Worm (Caenorhabditis elegans) whole organism, L2 larva: ENCODE results near the gene col-38.

Experiments
- C34F6.9 ChIP-seq: fragments of 150-350 bp; optimal IDR thresholded peaks from 2 replicates; lab custom pipeline; 2014; ENCODE audit warnings: missing biosample characterization, missing genetic modification characterization
- F13H6.1 ChIP-seq: sonication (generic microtip); optimal IDR thresholded peaks from 2 replicates; lab custom pipeline; 2016; ENCODE audit warnings: missing genetic modification characterization, missing compliant biosample characterization
- R02D3.7 ChIP-seq: fragments of 150-350 bp; optimal IDR thresholded peaks from 2 replicates; lab custom pipeline; 2014; ENCODE audit warnings: missing biosample characterization, missing genetic modification characterization
- Y55F3AM.14 ChIP-seq: fragments of 200-800 bp; sonication (Bioruptor generic); optimal IDR thresholded peaks from 2 replicates; lab custom pipeline; 2018; ENCODE audit warnings: mild to moderate bottlenecking, missing genetic modification characterization, missing compliant biosample characterization
- ZK546.5 ChIP-seq: sonication (generic microtip); optimal IDR thresholded peaks from 2 replicates; lab custom pipeline; 2017; ENCODE audit warnings: missing biosample characterization, missing genetic modification characterization
- alr-1 ChIP-seq: fragments of 150-350 bp; optimal IDR thresholded peaks from 2 replicates; lab custom pipeline; 2014; ENCODE audit warnings: missing biosample characterization, missing genetic modification characterization
- ceh-16 ChIP-seq: fragments of 150-350 bp; optimal IDR thresholded peaks from 2 replicates; lab custom pipeline; 2014; ENCODE audit warnings: missing biosample characterization, missing genetic modification characterization
- ceh-82 ChIP-seq: fragments of 150-350 bp; optimal IDR thresholded peaks from 2 replicates; lab custom pipeline; 2014; ENCODE audit warnings: missing biosample characterization, missing genetic modification characterization
- crh-2 ChIP-seq: sonication (generic microtip); optimal IDR thresholded peaks from 2 replicates; lab custom pipeline; 2017; ENCODE audit warnings: missing biosample characterization, missing genetic modification characterization
- dmd-4 ChIP-seq: sonication (generic microtip); optimal IDR thresholded peaks from 2 replicates; lab custom pipeline; 2017; ENCODE audit warnings: missing biosample characterization, missing genetic modification characterization
- egl-27 ChIP-seq: sonication (generic microtip); optimal IDR thresholded peaks from 3 replicates; lab custom pipeline; 2017; ENCODE audit warnings: missing biosample characterization, missing genetic modification reagents, missing genetic modification characterization
- elt-1 ChIP-seq: fragments of 150-350 bp; optimal IDR thresholded peaks from 2 replicates; lab custom pipeline; 2014; ENCODE audit warnings: missing biosample characterization, missing genetic modification characterization
- gmeb-1 ChIP-seq: fragments of 150-350 bp; optimal IDR thresholded peaks from 2 replicates; lab custom pipeline; 2014; ENCODE audit warnings: missing biosample characterization, missing genetic modification characterization
- lin-11 ChIP-seq: fragments of 150-350 bp; sonication (generic microtip); optimal IDR thresholded peaks from 2 replicates; lab custom pipeline; 2014; ENCODE audit warnings: missing biosample characterization, missing genetic modification characterization, inconsistent platforms, mixed read lengths
- lin-13 ChIP-seq: fragments of 150-350 bp; optimal IDR thresholded peaks from 2 replicates; lab custom pipeline; 2014; ENCODE audit warnings: missing biosample characterization, missing genetic modification reagents, missing genetic modification characterization
- lsy-2 ChIP-seq, 2 experiments: fragments of 150-350 bp in 1 of 2; sonication (generic microtip) in 1 of 2; optimal IDR thresholded peaks; 2 replicates each; lab custom pipeline; 2014 to 2017; ENCODE audit warnings: missing biosample characterization in 2 of 2, missing genetic modification characterization in 2 of 2
- mdl-1 ChIP-seq, 2 experiments: fragments of 150-350 bp in 1 of 2; sonication (generic microtip) in 1 of 2; optimal IDR thresholded peaks; 2 replicates each; lab custom pipeline; 2017; ENCODE audit warnings: missing biosample characterization in 2 of 2, missing genetic modification characterization in 2 of 2
- nhr-11 ChIP-seq: fragments of 150-350 bp; optimal IDR thresholded peaks from 2 replicates; lab custom pipeline; 2014; ENCODE audit warnings: missing biosample characterization, missing genetic modification characterization
- nhr-129 ChIP-seq: fragments of 150-350 bp; optimal IDR thresholded peaks from 2 replicates; lab custom pipeline; 2014; ENCODE audit warnings: missing biosample characterization, missing genetic modification characterization
- nhr-21 ChIP-seq: fragments of 150-350 bp; optimal IDR thresholded peaks from 2 replicates; lab custom pipeline; 2014; ENCODE audit warnings: missing biosample characterization, missing genetic modification characterization
- nhr-23 ChIP-seq: fragments of 150-350 bp; optimal IDR thresholded peaks from 2 replicates; lab custom pipeline; 2014; ENCODE audit warnings: missing biosample characterization, missing genetic modification reagents, missing genetic modification characterization
- nhr-237 ChIP-seq: fragments of 150-350 bp; optimal IDR thresholded peaks from 2 replicates; lab custom pipeline; 2014; ENCODE audit warnings: missing biosample characterization, missing genetic modification characterization
- nhr-6 ChIP-seq: fragments of 150-350 bp; optimal IDR thresholded peaks from 2 replicates; lab custom pipeline; 2014; ENCODE audit warnings: missing biosample characterization, missing genetic modification characterization
- nhr-77 ChIP-seq: fragments of 150-350 bp; optimal IDR thresholded peaks from 2 replicates; lab custom pipeline; 2014; ENCODE audit warnings: missing biosample characterization, missing genetic modification characterization
- peb-1 ChIP-seq: fragments of 150-350 bp; optimal IDR thresholded peaks from 2 replicates; lab custom pipeline; 2014; ENCODE audit warnings: missing biosample characterization, missing genetic modification characterization
- sem-4 ChIP-seq: fragments of 150-350 bp; optimal IDR thresholded peaks from 2 replicates; lab custom pipeline; 2014; ENCODE audit warnings: missing biosample characterization, missing genetic modification reagents, missing genetic modification characterization
- skn-1 ChIP-seq: sonication (generic microtip); optimal IDR thresholded peaks from 2 replicates; lab custom pipeline; 2017; ENCODE audit warnings: missing biosample characterization, missing genetic modification characterization
- sma-9 ChIP-seq, 2 experiments: fragments of 150-350 bp in 1 of 2; sonication (generic microtip) in 1 of 2; optimal IDR thresholded peaks; 2 replicates each; lab custom pipeline; 2014 to 2016; ENCODE audit warnings: missing genetic modification characterization in 2 of 2, mild to moderate bottlenecking in 1 of 2, missing biosample characterization in 1 of 2, missing compliant biosample characterization in 1 of 2, missing genetic modification reagents in 1 of 2, moderate library complexity in 1 of 2
- unc-55 ChIP-seq: fragments of 150-350 bp; sonication (generic microtip); optimal IDR thresholded peaks from 3 replicates; lab custom pipeline; 2014; ENCODE audit warnings: missing biosample characterization, missing genetic modification reagents, missing genetic modification characterization
- zag-1 ChIP-seq: fragments of 150-350 bp; optimal IDR thresholded peaks from 2 replicates; lab custom pipeline; 2014; ENCODE audit warnings: missing biosample characterization, missing genetic modification characterization
- ztf-1 ChIP-seq: fragments of 200-800 bp; sonication (Bioruptor generic); conservative IDR thresholded peaks from 2 replicates; pipeline ENCODE4 v1.3.6; 2022; ENCODE audit warnings: missing genetic modification characterization, missing compliant biosample characterization
- ztf-11 ChIP-seq: sonication (generic microtip); optimal IDR thresholded peaks from 2 replicates; lab custom pipeline; 2017; ENCODE audit warnings: missing biosample characterization, missing genetic modification characterization
- ztf-4 ChIP-seq: fragments of 150-350 bp; optimal IDR thresholded peaks from 2 replicates; lab custom pipeline; 2014; ENCODE audit warnings: missing biosample characterization, missing genetic modification characterization

col-38 gene

DNA sequence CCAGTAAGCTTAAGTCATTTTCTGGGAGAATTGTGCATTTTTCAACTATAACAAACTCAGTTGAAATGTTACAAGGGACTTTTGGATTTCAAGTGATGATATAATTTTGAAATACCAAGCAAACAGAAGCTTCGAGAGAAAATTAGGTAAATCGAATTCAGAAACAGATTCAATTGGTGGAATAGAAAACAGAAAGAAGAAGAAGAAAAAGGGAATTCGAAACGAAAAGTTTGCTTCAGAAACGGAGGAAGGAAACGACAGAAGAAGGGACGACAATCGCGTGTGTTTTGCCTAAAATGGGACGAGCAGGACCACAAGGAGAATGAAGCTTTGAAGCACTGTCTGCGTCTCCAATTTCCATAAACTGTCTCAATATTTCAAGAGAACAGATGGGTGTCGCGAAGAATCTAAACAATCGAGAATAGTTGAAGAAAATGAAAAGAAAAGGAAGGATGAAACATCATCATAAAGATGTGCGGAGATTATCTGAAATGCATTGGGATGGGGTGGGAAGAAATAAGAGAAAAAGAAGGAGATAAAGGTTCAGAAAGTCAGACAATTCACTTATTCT, 18.9 kb upstream of the col-38 start:
- TF ChIP-seq nhr-21 (no peak), nhr-129 (tag; lab: Kevin White, UChicago) (peak; percentile 21), unc-55 (GFP tag; lab: Kevin White, UChicago) (peak; percentile 70), skn-1 (tag; lab: Kevin White, UChicago) (no peak), nhr-237 (tag; lab: Kevin White, UChicago) (no peak), peb-1 (tag; lab: Kevin White, UChicago) (no peak), sem-4 (peak; percentile 29), ztf-4 (tag; lab: Kevin White, UChicago) (no peak), lsy-2 (tag; optimal IDR thresholded peaks at IDR 0.05; lab: Kevin White, UChicago) (peak in 1 of 2 experiments; percentile 18), sma-9 (GFP tag; optimal IDR thresholded peaks at IDR 0.05; lab: Kevin White, UChicago) (no peak), sma-9 (tag; optimal IDR thresholded peaks at IDR 0.05; lab: Kevin White, UChicago) (no peak), ztf-1 (GFP tag; lab: Robert Waterston, UW) (no peak), zag-1 (peak; percentile 28), F13H6.1 (tag; lab: Kevin White, UChicago) (peak; percentile 11), elt-1 (tag; lab: Kevin White, UChicago) (no peak), dmd-4 (tag; lab: Kevin White, UChicago) (no peak), nhr-6 (tag; lab: Kevin White, UChicago) (no peak)

DNA sequence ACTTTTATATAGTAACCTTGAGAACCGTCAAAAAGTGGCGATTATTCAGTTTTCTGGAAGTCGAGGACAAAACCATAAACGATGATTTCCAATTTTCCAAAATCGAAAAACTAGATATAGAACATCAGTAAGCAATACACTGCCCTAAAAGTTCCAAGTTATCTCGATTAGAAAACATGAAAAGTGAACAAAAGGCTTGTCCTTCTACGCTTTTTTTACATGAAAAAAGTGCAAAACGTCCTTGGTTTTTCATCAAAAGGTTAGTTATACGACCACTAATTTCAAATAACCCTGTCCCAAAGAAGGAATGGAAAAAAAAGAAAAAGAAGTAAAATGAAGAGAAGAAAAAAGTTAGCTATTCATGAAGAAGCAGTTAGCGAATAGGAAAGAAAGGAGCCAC, 17.0 kb upstream of the col-38 start:
- TF ChIP-seq mdl-1 (tag; optimal IDR thresholded peaks at IDR 0.05; lab: Kevin White, UChicago) (no peak), egl-27 (no peak), R02D3.7 (tag; lab: Kevin White, UChicago) (no peak), ZK546.5 (no peak), alr-1 (tag; lab: Kevin White, UChicago) (no peak), nhr-23 (tag; lab: Kevin White, UChicago) (no peak), gmeb-1 (tag; lab: Kevin White, UChicago) (no peak), nhr-77 (tag; lab: Kevin White, UChicago) (no peak), nhr-11 (tag; lab: Kevin White, UChicago) (no peak), lin-11 (tag; lab: Kevin White, UChicago) (no peak), skn-1 (tag; lab: Kevin White, UChicago) (no peak), ztf-4 (tag; lab: Kevin White, UChicago) (no peak), Y55F3AM.14 (GFP tag; lab: Kevin White, UChicago) (no peak), ceh-82 (tag; lab: Kevin White, UChicago) (no peak), nhr-21 (no peak), nhr-237 (tag; lab: Kevin White, UChicago) (no peak), ceh-16 (no peak), sma-9 (GFP tag; optimal IDR thresholded peaks at IDR 0.05; lab: Kevin White, UChicago) (no peak), sma-9 (tag; optimal IDR thresholded peaks at IDR 0.05; lab: Kevin White, UChicago) (no peak), lsy-2 (tag; optimal IDR thresholded peaks at IDR 0.05; lab: Kevin White, UChicago) (no peak), lin-13 (GFP tag; lab: Kevin White, UChicago) (no peak)

DNA sequence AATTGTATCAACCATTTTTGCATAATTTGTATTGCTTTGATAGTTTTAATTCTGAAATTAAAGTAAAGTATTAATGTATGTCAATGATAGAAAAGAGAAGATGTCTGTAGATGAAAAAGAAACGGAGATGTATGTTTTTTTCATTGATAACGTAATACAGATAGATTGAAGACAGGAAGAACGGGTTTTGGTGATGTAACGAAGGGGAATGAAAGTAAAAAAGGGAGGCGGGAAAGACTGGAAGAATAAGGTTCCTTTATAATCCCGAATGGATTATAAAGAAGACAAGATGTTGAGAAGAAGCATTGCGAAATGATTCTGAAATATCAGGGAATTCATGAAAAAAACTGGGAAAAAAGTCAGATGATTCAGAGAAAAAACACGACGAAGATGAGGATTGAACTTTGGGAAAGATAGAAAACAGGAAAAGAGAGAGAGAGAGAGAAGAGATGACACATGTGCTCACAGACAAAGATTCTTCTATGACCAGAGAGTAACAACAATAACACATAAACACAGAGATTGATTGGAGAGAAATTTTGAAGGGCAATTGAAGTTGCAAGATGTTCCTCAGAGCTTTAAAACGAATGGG, 16.2 kb upstream of the col-38 start, which contains the start of gene F54C9.11:
Gene F54C9.11 (minus strand): TSS at position 51 of the 592 bp plus-strand sequence.
- TF ChIP-seq R02D3.7 (tag; lab: Kevin White, UChicago) (no peak), nhr-237 (tag; lab: Kevin White, UChicago) (no peak), unc-55 (GFP tag; lab: Kevin White, UChicago) (peak; percentile 90), nhr-129 (tag; lab: Kevin White, UChicago) (peak; percentile 63), gmeb-1 (tag; lab: Kevin White, UChicago) (no peak), ztf-4 (tag; lab: Kevin White, UChicago) (peak; percentile 45), ztf-11 (tag; lab: Kevin White, UChicago) (no peak), lin-13 (GFP tag; lab: Kevin White, UChicago) (peak; percentile 24), sma-9 (GFP tag; optimal IDR thresholded peaks at IDR 0.05; lab: Kevin White, UChicago) (peak; percentile 41), sma-9 (tag; optimal IDR thresholded peaks at IDR 0.05; lab: Kevin White, UChicago) (no peak), alr-1 (tag; lab: Kevin White, UChicago) (no peak), F13H6.1 (tag; lab: Kevin White, UChicago) (no peak), crh-2 (tag; lab: Kevin White, UChicago) (peak; percentile 34), lsy-2 (tag; optimal IDR thresholded peaks at IDR 0.05; lab: Kevin White, UChicago) (peak in 1 of 2 experiments; percentile 57), sem-4 (peak; percentile 68), C34F6.9 (tag; lab: Kevin White, UChicago) (peak; percentile 73), zag-1 (peak; percentile 15)
- TF ChIP-seq, all 48 proteins: peak for 10
